Worm (Caenorhabditis elegans) whole organism, L1 larva: ENCODE data around the gene skr-17.
A peak's percentile ranks its signal among the peaks of the same experiment; 100 is the strongest.

ENCODE experiments used
- F16B12.6 ChIP-seq: fragments of 150-350 bp; optimal IDR thresholded peaks from 2 replicates; lab custom pipeline; 2014; ENCODE audit warnings: missing biosample characterization, missing genetic modification characterization
- Y116A8C.19 ChIP-seq: sonication (generic microtip); optimal IDR thresholded peaks from 2 replicates; lab custom pipeline; 2016; ENCODE audit warnings: missing compliant biosample characterization, missing genetic modification characterization, borderline replicate concordance
- alr-1 ChIP-seq: fragments of 200-800 bp; sonication (Bioruptor generic); optimal IDR thresholded peaks from 2 replicates; lab custom pipeline; 2018; ENCODE audit warnings: borderline replicate concordance, mild to moderate bottlenecking, missing genetic modification characterization, missing compliant biosample characterization
- aly-2 ChIP-seq: fragments of 150-350 bp; optimal IDR thresholded peaks from 2 replicates; lab custom pipeline; 2014; ENCODE audit warnings: missing biosample characterization, missing genetic modification characterization
- ama-1 ChIP-seq: fragments of 150-350 bp; optimal IDR thresholded peaks from 2 replicates; lab custom pipeline; 2014
- blmp-1 ChIP-seq: fragments of 150-350 bp; optimal IDR thresholded peaks from 2 replicates; lab custom pipeline; 2014; ENCODE audit warnings: missing biosample characterization, missing genetic modification characterization
- ceh-63 ChIP-seq: fragments of 200-800 bp; sonication (Bioruptor generic); optimal IDR thresholded peaks from 2 replicates; lab custom pipeline; 2018; ENCODE audit warnings: mild to moderate bottlenecking, missing genetic modification characterization, missing compliant biosample characterization
- ceh-8 ChIP-seq: fragments of 200-800 bp; sonication (Bioruptor generic); optimal IDR thresholded peaks from 2 replicates; lab custom pipeline; 2018; ENCODE audit warnings: mild to moderate bottlenecking, missing genetic modification characterization, moderate library complexity, missing compliant biosample characterization
- ceh-82 ChIP-seq, 3 experiments: fragments of 150-350 bp in 1 of 3; sonication (generic microtip) in 2 of 3; optimal IDR thresholded peaks; 2 replicates each; lab custom pipeline; 2014 to 2017; ENCODE audit warnings: missing biosample characterization in 3 of 3, missing genetic modification characterization in 3 of 3
- ceh-88 ChIP-seq: fragments of 200-800 bp; sonication (Bioruptor generic); IDR thresholded peaks from 2 replicates; pipeline ENCODE4 v1.3.6; 2022; ENCODE audit warnings: missing genetic modification characterization, missing compliant biosample characterization
- ceh-90 ChIP-seq: sonication (generic microtip); optimal IDR thresholded peaks from 2 replicates; lab custom pipeline; 2016; ENCODE audit warnings: missing genetic modification characterization, missing compliant biosample characterization
- ces-1 ChIP-seq: fragments of 150-350 bp; optimal IDR thresholded peaks from 2 replicates; lab custom pipeline; 2014; ENCODE audit warnings: missing biosample characterization, missing genetic modification reagents, missing genetic modification characterization
- dpl-1 ChIP-seq, 3 experiments: fragments of 150-350 bp in 2 of 3; sonication (generic microtip) in 1 of 3; optimal IDR thresholded peaks; 2 replicates each; lab custom pipeline; 2014 to 2017; ENCODE audit warnings: missing biosample characterization in 3 of 3, missing genetic modification characterization in 3 of 3, missing genetic modification reagents in 3 of 3
- dsc-1 ChIP-seq: sonication (generic microtip); optimal IDR thresholded peaks from 2 replicates; lab custom pipeline; 2016; ENCODE audit warnings: mild to moderate bottlenecking, missing genetic modification characterization, missing compliant biosample characterization
- efl-1 ChIP-seq, 4 experiments: fragments of 150-350 bp; optimal IDR thresholded peaks in 3 of 4; peaks in 1 of 4; 1 replicate in 1 of 4; 2 replicates in 3 of 4; lab custom pipeline; 2014; ENCODE audit warnings: missing biosample characterization in 2 of 4, missing genetic modification characterization in 2 of 4, missing genetic modification reagents in 2 of 4
- egl-13 ChIP-seq: sonication (generic microtip); optimal IDR thresholded peaks from 2 replicates; lab custom pipeline; 2016; ENCODE audit warnings: missing genotype, missing genetic modification reagents, missing genetic modification characterization, missing compliant biosample characterization
- elt-2 ChIP-seq: sonication (generic microtip); optimal IDR thresholded peaks from 2 replicates; lab custom pipeline; 2016; ENCODE audit warnings: missing genetic modification characterization, mild to moderate bottlenecking, inconsistent platforms, missing compliant biosample characterization, missing genetic modification reagents
- ets-5 ChIP-seq: fragments of 200-800 bp; sonication (Bioruptor generic); IDR thresholded peaks from 2 replicates; pipeline ENCODE4 v1.3.6; 2022; ENCODE audit warnings: missing genetic modification characterization, missing compliant biosample characterization
- fkh-8 ChIP-seq: sonication (generic microtip); optimal IDR thresholded peaks from 2 replicates; lab custom pipeline; 2016; ENCODE audit warnings: mild to moderate bottlenecking, missing genetic modification characterization, missing compliant biosample characterization
- grh-1 ChIP-seq: fragments of 200-800 bp; sonication (Bioruptor generic); IDR thresholded peaks from 2 replicates; pipeline ENCODE4 v1.3.6; 2022; ENCODE audit warnings: missing genetic modification reagents, missing genetic modification characterization, missing compliant biosample characterization
- hlh-17 ChIP-seq: fragments of 200-800 bp; sonication (Bioruptor generic); optimal IDR thresholded peaks from 2 replicates; lab custom pipeline; 2018; ENCODE audit warnings: missing genetic modification characterization, mild to moderate bottlenecking, missing compliant biosample characterization, moderate library complexity, borderline replicate concordance
- hlh-4 ChIP-seq: sonication (generic microtip); optimal IDR thresholded peaks from 2 replicates; lab custom pipeline; 2016; ENCODE audit warnings: mild to moderate bottlenecking, missing genetic modification characterization, missing compliant biosample characterization
- hpl-2 ChIP-seq: fragments of 150-350 bp; optimal IDR thresholded peaks from 2 replicates; lab custom pipeline; 2014; ENCODE audit warnings: missing biosample characterization, missing genetic modification reagents, missing genetic modification characterization
- irx-1 ChIP-seq: sonication (generic microtip); optimal IDR thresholded peaks from 2 replicates; lab custom pipeline; 2016; ENCODE audit warnings: missing genetic modification characterization, missing compliant biosample characterization
- isw-1 ChIP-seq: fragments of 200-800 bp; sonication (Bioruptor generic); IDR thresholded peaks from 2 replicates; pipeline ENCODE4 v1.3.6; 2022; ENCODE audit warnings: missing genetic modification characterization, missing compliant biosample characterization
- lin-13 ChIP-seq: fragments of 150-350 bp; optimal IDR thresholded peaks from 2 replicates; lab custom pipeline; 2014; ENCODE audit warnings: missing biosample characterization, missing genetic modification reagents, missing genetic modification characterization
- lin-14 ChIP-seq: fragments of 200-800 bp; sonication (Bioruptor generic); optimal IDR thresholded peaks from 2 replicates; lab custom pipeline; 2018; ENCODE audit warnings: mild to moderate bottlenecking, missing genetic modification characterization, moderate library complexity, missing compliant biosample characterization
- lin-15B ChIP-seq: fragments of 150-350 bp; sonication (generic microtip); optimal IDR thresholded peaks from 3 replicates; lab custom pipeline; 2014; ENCODE audit warnings: missing biosample characterization, missing genetic modification characterization
- mef-2 ChIP-seq: fragments of 150-350 bp; optimal IDR thresholded peaks from 2 replicates; lab custom pipeline; 2014; ENCODE audit warnings: missing biosample characterization, missing genetic modification characterization
- mep-1 ChIP-seq: fragments of 150-350 bp; optimal IDR thresholded peaks from 2 replicates; lab custom pipeline; 2014; ENCODE audit warnings: missing biosample characterization, missing genetic modification characterization
- nhr-237 ChIP-seq: fragments of 150-350 bp; optimal IDR thresholded peaks from 2 replicates; lab custom pipeline; 2014; ENCODE audit warnings: missing biosample characterization, missing genetic modification characterization
- nhr-47 ChIP-seq: sonication (generic microtip); optimal IDR thresholded peaks from 2 replicates; lab custom pipeline; 2016; ENCODE audit warnings: mild to moderate bottlenecking, missing genetic modification characterization, moderate library complexity, missing compliant biosample characterization
- nhr-71 ChIP-seq: sonication (generic microtip); optimal IDR thresholded peaks from 2 replicates; lab custom pipeline; 2016; ENCODE audit warnings: mild to moderate bottlenecking, missing genetic modification characterization, moderate library complexity, missing compliant biosample characterization
- nhr-76 ChIP-seq: sonication (generic microtip); optimal IDR thresholded peaks from 2 replicates; lab custom pipeline; 2017; ENCODE audit warnings: missing biosample characterization, missing genetic modification characterization
- nhr-85 ChIP-seq: sonication (generic microtip); peaks from one replicate; lab custom pipeline; 2016; ENCODE audit warnings: missing genetic modification characterization, inconsistent platforms, missing compliant biosample characterization
- pag-3 ChIP-seq: sonication (generic microtip); optimal IDR thresholded peaks from 2 replicates; lab custom pipeline; 2017; ENCODE audit warnings: missing genetic modification characterization, mild to moderate bottlenecking, missing compliant biosample characterization, antibody characterized with exemption, borderline replicate concordance; ENCODE audit not compliant: insufficient read depth
- rnt-1 ChIP-seq: sonication (generic microtip); optimal IDR thresholded peaks from 2 replicates; lab custom pipeline; 2016; ENCODE audit warnings: mild to moderate bottlenecking, missing genetic modification characterization, moderate library complexity, missing compliant biosample characterization
- snpc-4 ChIP-seq: fragments of 150-350 bp; optimal IDR thresholded peaks from 2 replicates; lab custom pipeline; 2014; ENCODE audit warnings: missing biosample characterization, missing genetic modification characterization
- tlp-1 ChIP-seq: fragments of 150-350 bp; optimal IDR thresholded peaks from 2 replicates; lab custom pipeline; 2014; ENCODE audit warnings: missing biosample characterization, missing genetic modification characterization
- unc-130 ChIP-seq: fragments of 150-350 bp; optimal IDR thresholded peaks from 2 replicates; lab custom pipeline; 2017; ENCODE audit warnings: missing biosample characterization, missing genetic modification characterization, inconsistent platforms
- unc-98 ChIP-seq: fragments of 200-800 bp; sonication (Bioruptor generic); IDR thresholded peaks from 2 replicates; pipeline ENCODE4 v1.3.6; 2022; ENCODE audit warnings: missing genetic modification characterization, missing compliant biosample characterization
- xbp-1 ChIP-seq: sonication (generic microtip); optimal IDR thresholded peaks from 2 replicates; lab custom pipeline; 2016; ENCODE audit warnings: missing genetic modification characterization, missing compliant biosample characterization
- ztf-11 ChIP-seq, 2 experiments: sonication (generic microtip); optimal IDR thresholded peaks; 2 replicates each; lab custom pipeline; 2016 to 2017; ENCODE audit warnings: missing genetic modification characterization in 2 of 2, missing biosample characterization in 1 of 2, missing compliant biosample characterization in 1 of 2
- ztf-4 ChIP-seq: fragments of 150-350 bp; optimal IDR thresholded peaks from 2 replicates; lab custom pipeline; 2014; ENCODE audit warnings: missing biosample characterization, missing genetic modification characterization

The skr-17 gene

ce11 chrII:7783467-7783959 lies at the start of gene skr-17:
skr-17 (plus strand) TSS chrII:7783517.
- no peak for TF ChIP-seq unc-130
- TF ChIP-seq rnt-1 (tag; lab: Kevin White, UChicago) = no peak
- TF ChIP-seq dpl-1 (GFP tag; optimal IDR thresholded peaks at IDR 0.05; lab: Kevin White, UChicago) = peak in 1 of 3 experiments; percentile 33
- TF ChIP-seq efl-1 (optimal IDR thresholded peaks at IDR 0.05; lab: Kevin White, UChicago) = peak; percentile 18 to 59
- TF ChIP-seq efl-1 (GFP tag; optimal IDR thresholded peaks at IDR 0.05 in 1 of 2; lab: Kevin White, UChicago) = peak in 1 of 2 experiments; percentile 23
- no peak for TF ChIP-seq nhr-76 (tag; lab: Kevin White, UChicago)
- TF ChIP-seq, all 84 proteins: peak for 2

- TF ChIP-seq dsc-1 (tag; lab: Kevin White, UChicago) = no peak
- no peak for TF ChIP-seq isw-1 (GFP tag; lab: Robert Waterston, UW)
- TF ChIP-seq mep-1 = no peak
- no peak for TF ChIP-seq nhr-47
- no peak for TF ChIP-seq aly-2
- TF ChIP-seq hlh-17 = no peak
- no peak for TF ChIP-seq pag-3 (tag; lab: Kevin White, UChicago)
- no peak for TF ChIP-seq egl-13 (tag; lab: Kevin White, UChicago)
- no peak for TF ChIP-seq efl-1 (optimal IDR thresholded peaks at IDR 0.05; lab: Kevin White, UChicago)
- no peak for TF ChIP-seq efl-1 (GFP tag; optimal IDR thresholded peaks at IDR 0.05 in 1 of 2; lab: Kevin White, UChicago)
- TF ChIP-seq ztf-4 (tag; lab: Kevin White, UChicago) = no peak
- TF ChIP-seq snpc-4 (tag; lab: Kevin White, UChicago) = no peak
- TF ChIP-seq ceh-88 = no peak
- no peak for TF ChIP-seq ceh-8 (GFP tag; lab: Kevin White, UChicago)
- no peak for TF ChIP-seq lin-15B (tag; lab: Kevin White, UChicago)
- no peak for TF ChIP-seq ceh-82 (tag; optimal IDR thresholded peaks at IDR 0.05; lab: Kevin White, UChicago)
- no peak for TF ChIP-seq ceh-63 (GFP tag; lab: Kevin White, UChicago)
- no peak for TF ChIP-seq mef-2 (tag; lab: Kevin White, UChicago)
Observed at ce11 chrII:7736725-7737124, 46.6 kb upstream of the skr-17 start.

ce11 chrII:7753500-7753899 lies 29.8 kb upstream of the skr-17 start, which contains the start of gene trx-1:
trx-1 (minus strand) TSS chrII:7753600.
- TF ChIP-seq lin-15B (tag; lab: Kevin White, UChicago) = no peak
- TF ChIP-seq grh-1 (GFP tag; lab: Robert Waterston, UW) = no peak
- no peak for TF ChIP-seq unc-98 (GFP tag; lab: Robert Waterston, UW)
- TF ChIP-seq, all 84 proteins: peak for 0

- peak; percentile 31 for TF ChIP-seq fkh-8 (tag; lab: Kevin White, UChicago)
- no peak for TF ChIP-seq ets-5 (GFP tag; lab: Robert Waterston, UW)
- TF ChIP-seq blmp-1 (tag; lab: Kevin White, UChicago) = no peak
- TF ChIP-seq ama-1 = no peak
- TF ChIP-seq lin-14 = peak; percentile 63
Observed at ce11 chrII:7755116-7755571, 28.2 kb upstream of the skr-17 start, which contains the start of the genes B0228.6 and B0228.1. B0228.6 (minus strand) TSS chrII:7755166. B0228.1 (plus strand) TSS chrII:7755343.

ce11 chrII:7756810-7757209 lies 26.5 kb upstream of the skr-17 start:
- TF ChIP-seq nhr-76 (tag; lab: Kevin White, UChicago) = no peak
- no peak for TF ChIP-seq hlh-17
- peak; percentile 2 for TF ChIP-seq hpl-2 (GFP tag; lab: Kevin White, UChicago)
- no peak for TF ChIP-seq ztf-11 (tag; optimal IDR thresholded peaks at IDR 0.05; lab: Kevin White, UChicago)
- TF ChIP-seq F16B12.6 (tag; lab: Kevin White, UChicago) = no peak
- TF ChIP-seq elt-2 (tag; lab: Kevin White, UChicago) = peak; percentile 46
- TF ChIP-seq alr-1 (tag; lab: Kevin White, UChicago) = no peak
- no peak for TF ChIP-seq Y116A8C.19 (tag; lab: Kevin White, UChicago)
- peak; percentile 9 for TF ChIP-seq irx-1 (tag; lab: Kevin White, UChicago)
- TF ChIP-seq nhr-237 (tag; lab: Kevin White, UChicago) = no peak
- no peak for TF ChIP-seq snpc-4 (tag; lab: Kevin White, UChicago)
- TF ChIP-seq hlh-4 (tag; lab: Kevin White, UChicago) = no peak
- TF ChIP-seq lin-13 (GFP tag; lab: Kevin White, UChicago) = peak; percentile 11
- TF ChIP-seq fkh-8 (tag; lab: Kevin White, UChicago) = no peak
- TF ChIP-seq xbp-1 = peak; percentile 23
- TF ChIP-seq tlp-1 = no peak
- peak; percentile 88 for TF ChIP-seq nhr-85 (tag; lab: Kevin White, UChicago)
- TF ChIP-seq nhr-71 (tag; lab: Kevin White, UChicago) = peak; percentile 83
- no peak for TF ChIP-seq ceh-88
- TF ChIP-seq ces-1 (GFP tag; lab: Kevin White, UChicago) = no peak
- TF ChIP-seq ceh-82 (tag; optimal IDR thresholded peaks at IDR 0.05; lab: Kevin White, UChicago) = peak in 1 of 3 experiments; percentile 27
- TF ChIP-seq ceh-90 = no peak
